Comparison of ENCODE assay signal across 1 fruit fly cellular context in the genomic region with DNA sequence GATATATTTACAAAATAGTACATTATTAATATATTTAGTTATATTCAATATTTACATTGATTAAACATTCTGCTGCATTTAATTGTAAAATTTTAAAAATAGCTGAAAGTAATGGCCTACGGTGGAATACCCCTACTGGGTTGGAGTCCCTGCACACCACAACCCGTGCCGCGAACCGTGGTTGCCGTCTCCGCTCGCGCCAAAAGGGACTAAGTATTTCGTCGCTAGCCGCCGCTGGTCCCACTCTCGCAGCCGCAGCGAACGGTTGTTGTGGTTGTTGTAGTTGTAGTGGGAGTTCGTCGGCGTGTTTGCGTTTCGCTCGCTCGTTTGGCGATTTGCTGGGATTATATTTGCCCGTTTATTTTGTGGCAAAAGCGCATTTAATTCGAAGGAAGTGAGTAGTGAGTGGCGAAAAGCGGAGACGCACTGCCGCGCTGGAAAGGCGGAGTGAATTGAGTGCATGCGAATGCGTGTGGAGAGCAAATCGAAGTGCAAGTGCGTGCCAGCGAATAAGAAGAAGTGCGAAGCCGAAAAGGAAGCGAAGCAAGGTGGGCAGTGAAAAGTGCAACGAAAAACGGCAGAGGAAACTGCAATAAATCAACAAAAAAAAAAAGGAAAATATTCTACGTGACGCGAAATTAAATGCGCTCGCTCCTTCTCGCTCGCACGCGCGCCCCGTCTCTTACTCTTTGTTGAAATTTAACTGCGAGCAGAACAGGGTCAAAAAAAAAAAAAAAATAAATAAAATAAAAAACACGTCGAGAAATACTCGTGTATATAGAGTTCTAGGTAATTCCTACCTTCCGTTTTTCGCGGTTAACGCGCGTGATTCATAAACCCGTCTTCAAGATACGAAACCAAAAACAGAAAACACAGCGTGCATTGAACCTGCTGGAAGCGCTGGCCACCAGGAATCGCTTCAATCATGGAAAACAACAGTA.
TF ChIP-seq lines count a peak whose summit lies in the region.

Gene cindr (plus strand): TSS at position 272 of the 941 bp plus-strand sequence.

TF ChIP-seq in whole organism, embryonic, 481 proteins besides CTCF, POLR2A, EP300 and RAD21 (continued from another document and continues in another):
- no peak for TF ChIP-seq ham (GFP tag; IDR thresholded peaks at IDR 0.05; lab: Robert Waterston, UW)
- TF ChIP-seq CG1024 (GFP tag; IDR thresholded peaks at IDR 0.05; lab: Robert Waterston, UW): no peak
- no peak for TF ChIP-seq BtbVII (GFP tag; optimal IDR thresholded peaks at IDR 0.05; lab: Kevin White, UChicago)
- TF ChIP-seq ro (GFP tag; IDR thresholded peaks at IDR 0.05; lab: Robert Waterston, UW): no peak
- TF ChIP-seq Jarid2 (GFP tag; optimal IDR thresholded peaks at IDR 0.05; lab: Kevin White, UChicago): peak; percentile 92
- peak; percentile 56; the same call in 1 of the 2 replicates for TF ChIP-seq bbx (GFP tag; IDR thresholded peaks at IDR 0.05; lab: Robert Waterston, UW; ENCODE audit: partially characterized antibody)
- peak; percentile 59 for TF ChIP-seq vfl (GFP tag; optimal IDR thresholded peaks at IDR 0.05; lab: Kevin White, UChicago)
- TF ChIP-seq mld (GFP tag; IDR thresholded peaks at IDR 0.05; lab: Robert Waterston, UW; ENCODE audit: partially characterized antibody): no peak
- peak; percentile 67 for TF ChIP-seq CG2116 (GFP tag; optimal IDR thresholded peaks at IDR 0.05; lab: Kevin White, UChicago)
- TF ChIP-seq CG15696 (tag; optimal IDR thresholded peaks at IDR 0.05; lab: Kevin White, UChicago): peak; percentile 51
- TF ChIP-seq CG2678 (tag; optimal IDR thresholded peaks at IDR 0.05; lab: Kevin White, UChicago): peak; percentile 48
- 0 out of 2 replicates have a peak, but pooled peaks have one; percentile 6 for TF ChIP-seq CG16779 (GFP tag; IDR thresholded peaks at IDR 0.05; lab: Robert Waterston, UW)
- TF ChIP-seq emc (GFP tag; optimal IDR thresholded peaks at IDR 0.05; lab: Kevin White, UChicago): peak; percentile 24
- peak; percentile 63 for TF ChIP-seq Dp (GFP tag; optimal IDR thresholded peaks at IDR 0.05; lab: Kevin White, UChicago)
- peak; percentile 36 for TF ChIP-seq CG4424 (GFP tag; optimal IDR thresholded peaks at IDR 0.05; lab: Kevin White, UChicago)
- TF ChIP-seq Lim3 (GFP tag; IDR thresholded peaks at IDR 0.05; lab: Robert Waterston, UW): no peak
- peak; percentile 45 for TF ChIP-seq Nf-YC (tag; optimal IDR thresholded peaks at IDR 0.05; lab: Kevin White, UChicago)
- no peak for TF ChIP-seq Dfd (GFP tag; optimal IDR thresholded peaks at IDR 0.05; lab: Kevin White, UChicago)
- peak; percentile 39 for TF ChIP-seq nau (GFP tag; optimal IDR thresholded peaks at IDR 0.05; lab: Kevin White, UChicago)
- TF ChIP-seq grau (tag; optimal IDR thresholded peaks at IDR 0.05; lab: Kevin White, UChicago): peak; percentile 58
- peak; percentile 94 for TF ChIP-seq Ets65A (GFP tag; lab: Kevin White, UChicago)
- no peak for TF ChIP-seq trh (GFP tag; optimal IDR thresholded peaks at IDR 0.05; lab: Kevin White, UChicago)
- no peak for TF ChIP-seq Vsx1 (GFP tag; optimal IDR thresholded peaks at IDR 0.05; lab: Kevin White, UChicago)
- peak; percentile 53 for TF ChIP-seq p53 (GFP tag; optimal IDR thresholded peaks at IDR 0.05; lab: Kevin White, UChicago)
- TF ChIP-seq CG4820 (GFP tag; optimal IDR thresholded peaks at IDR 0.05; lab: Kevin White, UChicago): no peak
- TF ChIP-seq tll (GFP tag; optimal IDR thresholded peaks at IDR 0.05; lab: Kevin White, UChicago): no peak
- TF ChIP-seq CG1529 (GFP tag; optimal IDR thresholded peaks at IDR 0.05; lab: Kevin White, UChicago): no peak
- TF ChIP-seq sr (GFP tag; IDR thresholded peaks at IDR 0.05; lab: Robert Waterston, UW): 0 out of 3 replicates have a peak, but pooled peaks have one; percentile 38
- TF ChIP-seq MTF-1 (GFP tag; optimal IDR thresholded peaks at IDR 0.05; lab: Kevin White, UChicago; ENCODE audit: borderline replicate concordance): no peak
- TF ChIP-seq disco-r (GFP tag; optimal IDR thresholded peaks at IDR 0.05; lab: Kevin White, UChicago): no peak
- peak; percentile 44 for TF ChIP-seq CG7839 (tag; optimal IDR thresholded peaks at IDR 0.05; lab: Kevin White, UChicago)
- no peak for TF ChIP-seq CG8478 (optimal IDR thresholded peaks at IDR 0.05; lab: Kevin White, UChicago)
- peak in 1 of 3 experiments; percentile 9 for TF ChIP-seq Stat92E (GFP tag; optimal IDR thresholded peaks at IDR 0.05; lab: Kevin White, UChicago)
- no peak for TF ChIP-seq CG15011 (GFP tag; optimal IDR thresholded peaks at IDR 0.05; lab: Kevin White, UChicago)
- TF ChIP-seq HLH3B (GFP tag; IDR thresholded peaks at IDR 0.05; lab: Robert Waterston, UW): peak; percentile 13; the same call in 1 of the 2 replicates
- no peak for TF ChIP-seq Elba2 (GFP tag; optimal IDR thresholded peaks at IDR 0.05; lab: Kevin White, UChicago)
- TF ChIP-seq NC2α (GFP tag; optimal IDR thresholded peaks at IDR 0.05; lab: Kevin White, UChicago): no peak
- no peak for TF ChIP-seq Hr78 (GFP tag; optimal IDR thresholded peaks at IDR 0.05; lab: Kevin White, UChicago)
- peak; percentile 18 for TF ChIP-seq Hsf (GFP tag; optimal IDR thresholded peaks at IDR 0.05; lab: Kevin White, UChicago)
- peak; percentile 28 for TF ChIP-seq Dip3 (GFP tag; optimal IDR thresholded peaks at IDR 0.05; lab: Kevin White, UChicago)
- TF ChIP-seq Hr3 (GFP tag; optimal IDR thresholded peaks at IDR 0.05; lab: Kevin White, UChicago): peak; percentile 50
- peak in 1 of 2 experiments; percentile 65 for TF ChIP-seq insv (GFP tag; optimal IDR thresholded peaks at IDR 0.05; lab: Kevin White, UChicago)
- TF ChIP-seq Lpt (GFP tag; optimal IDR thresholded peaks at IDR 0.05; lab: Kevin White, UChicago): no peak
- TF ChIP-seq MESR4 (GFP tag; optimal IDR thresholded peaks at IDR 0.05; lab: Kevin White, UChicago): peak; percentile 69
- peak; percentile 79 for TF ChIP-seq her (GFP tag; optimal IDR thresholded peaks at IDR 0.05; lab: Kevin White, UChicago)
- peak; percentile 99 for TF ChIP-seq CG9797 (GFP tag; optimal IDR thresholded peaks at IDR 0.05; lab: Kevin White, UChicago)
- peak; percentile 54 for TF ChIP-seq CG15601 (tag; optimal IDR thresholded peaks at IDR 0.05; lab: Kevin White, UChicago)
- no peak for TF ChIP-seq dimm (GFP tag; IDR thresholded peaks at IDR 0.05; lab: Robert Waterston, UW)
- no peak for TF ChIP-seq Atf3 (GFP tag; optimal IDR thresholded peaks at IDR 0.05; lab: Kevin White, UChicago)
- TF ChIP-seq tna (GFP tag; IDR thresholded peaks at IDR 0.05; lab: Robert Waterston, UW; ENCODE audit: partially characterized antibody): peak; percentile 63
- peak; percentile 70 for TF ChIP-seq CG12391 (tag; optimal IDR thresholded peaks at IDR 0.05; lab: Kevin White, UChicago)
- TF ChIP-seq tin (GFP tag; optimal IDR thresholded peaks at IDR 0.05; lab: Kevin White, UChicago): peak; percentile 33
- peak; percentile 41 for TF ChIP-seq maf-S (GFP tag; optimal IDR thresholded peaks at IDR 0.05; lab: Kevin White, UChicago)
- TF ChIP-seq CG10431 (GFP tag; optimal IDR thresholded peaks at IDR 0.05; lab: Kevin White, UChicago): no peak
- peak; percentile 27; the same call in 1 of the 2 replicates for TF ChIP-seq onecut (GFP tag; IDR thresholded peaks at IDR 0.05; lab: Robert Waterston, UW)
- TF ChIP-seq CG12071 (GFP tag; optimal IDR thresholded peaks at IDR 0.05; lab: Kevin White, UChicago): peak; percentile 11
- peak; percentile 51 for TF ChIP-seq CG7987 (GFP tag; optimal IDR thresholded peaks at IDR 0.05; lab: Kevin White, UChicago)
- no peak for TF ChIP-seq peb (GFP tag; IDR thresholded peaks at IDR 0.05; lab: Robert Waterston, UW)
- no peak for TF ChIP-seq zfh1 (GFP tag; IDR thresholded peaks at IDR 0.05; lab: Robert Waterston, UW)
- peak; percentile 70 for TF ChIP-seq CG14710 (tag; optimal IDR thresholded peaks at IDR 0.05; lab: Kevin White, UChicago)
- no peak for TF ChIP-seq crc (GFP tag; optimal IDR thresholded peaks at IDR 0.05; lab: Kevin White, UChicago)
- TF ChIP-seq gsb (GFP tag; IDR thresholded peaks at IDR 0.05; lab: Robert Waterston, UW): no peak
- 0 out of 2 replicates have a peak, but pooled peaks have one; percentile 27 for TF ChIP-seq CG11085 (GFP tag; IDR thresholded peaks at IDR 0.05; lab: Robert Waterston, UW)
- TF ChIP-seq nerfin-1 (tag; optimal IDR thresholded peaks at IDR 0.05; lab: Kevin White, UChicago): peak; percentile 37
- TF ChIP-seq Med (GFP tag; lab: Kevin White, UChicago): peak; percentile 95
- peak; percentile 19 for TF ChIP-seq Blimp-1 (GFP tag; optimal IDR thresholded peaks at IDR 0.05; lab: Kevin White, UChicago)
- no peak for TF ChIP-seq HmgD (GFP tag; optimal IDR thresholded peaks at IDR 0.05; lab: Kevin White, UChicago)
- TF ChIP-seq CG15073 (GFP tag; optimal IDR thresholded peaks at IDR 0.05; lab: Kevin White, UChicago): no peak
- TF ChIP-seq ranshi (GFP tag; IDR thresholded peaks at IDR 0.05; lab: Robert Waterston, UW): no peak
- 0 out of 3 replicates have a peak, but pooled peaks have one; percentile 34 for TF ChIP-seq Doc3 (GFP tag; IDR thresholded peaks at IDR 0.05; lab: Robert Waterston, UW; ENCODE audit: partially characterized antibody)
- no peak for TF ChIP-seq HHEX (GFP tag; optimal IDR thresholded peaks at IDR 0.05; lab: Kevin White, UChicago)
- peak; percentile 65 for TF ChIP-seq psq (GFP tag; optimal IDR thresholded peaks at IDR 0.05; lab: Kevin White, UChicago)
- TF ChIP-seq CG34224 (GFP tag; IDR thresholded peaks at IDR 0.05; lab: Robert Waterston, UW; ENCODE audit: partially characterized antibody): peak; percentile 52; the same call in 1 of the 3 replicates
- TF ChIP-seq cg (GFP tag; optimal IDR thresholded peaks at IDR 0.05; lab: Kevin White, UChicago): peak; percentile 22
- peak; percentile 73 for TF ChIP-seq CG2120 (GFP tag; optimal IDR thresholded peaks at IDR 0.05; lab: Kevin White, UChicago)
- TF ChIP-seq pb (GFP tag; optimal IDR thresholded peaks at IDR 0.05; lab: Kevin White, UChicago): peak; percentile 31
- TF ChIP-seq CG7928 (GFP tag; optimal IDR thresholded peaks at IDR 0.05; lab: Kevin White, UChicago): peak; percentile 47
- TF ChIP-seq seq (GFP tag; IDR thresholded peaks at IDR 0.05; lab: Robert Waterston, UW): no peak; the same call in 1 of the 2 replicates
- no peak for TF ChIP-seq CG1602 (GFP tag; optimal IDR thresholded peaks at IDR 0.05; lab: Kevin White, UChicago)
- peak; percentile 44 for TF ChIP-seq Scr (GFP tag; IDR thresholded peaks at IDR 0.05; lab: Robert Waterston, UW; ENCODE audit: partially characterized antibody)
- no peak for TF ChIP-seq CG6689 (GFP tag; IDR thresholded peaks at IDR 0.05; lab: Robert Waterston, UW)
- TF ChIP-seq CHES-1-like (GFP tag; optimal IDR thresholded peaks at IDR 0.05; lab: Kevin White, UChicago): peak; percentile 65
- no peak for TF ChIP-seq CG14965 (GFP tag; optimal IDR thresholded peaks at IDR 0.05; lab: Kevin White, UChicago; ENCODE audit: borderline replicate concordance)
- TF ChIP-seq CG13123 (GFP tag; optimal IDR thresholded peaks at IDR 0.05; lab: Kevin White, UChicago): no peak
- TF ChIP-seq CG7372 (GFP tag; IDR thresholded peaks at IDR 0.05; lab: Robert Waterston, UW): peak; percentile 39
- peak; percentile 25 for TF ChIP-seq CG30020 (tag; optimal IDR thresholded peaks at IDR 0.05; lab: Kevin White, UChicago)
- TF ChIP-seq CG6272 (GFP tag; IDR thresholded peaks at IDR 0.05; lab: Robert Waterston, UW): peak; percentile 42; the same call in 1 of the 2 replicates
- no peak for TF ChIP-seq Doc2 (GFP tag; IDR thresholded peaks at IDR 0.05; lab: Robert Waterston, UW)
- TF ChIP-seq D (optimal IDR thresholded peaks at IDR 0.05; lab: Kevin White, UChicago): no peak
- no peak for TF ChIP-seq D (GFP tag; optimal IDR thresholded peaks at IDR 0.05; lab: Kevin White, UChicago)
- TF ChIP-seq cas (GFP tag; IDR thresholded peaks at IDR 0.05; lab: Robert Waterston, UW): peak; percentile 57; the same call in 1 of the 2 replicates
- TF ChIP-seq CG9609 (GFP tag; optimal IDR thresholded peaks at IDR 0.05; lab: Kevin White, UChicago): peak; percentile 28
- peak; percentile 40; the same call in 1 of the 2 replicates for TF ChIP-seq Ptx1 (GFP tag; IDR thresholded peaks at IDR 0.05; lab: Robert Waterston, UW)
- TF ChIP-seq sima (GFP tag; optimal IDR thresholded peaks at IDR 0.05; lab: Kevin White, UChicago): no peak
- TF ChIP-seq sd (tag; optimal IDR thresholded peaks at IDR 0.05; lab: Kevin White, UChicago): peak; percentile 32
- TF ChIP-seq CG17385 (GFP tag; optimal IDR thresholded peaks at IDR 0.05; lab: Kevin White, UChicago): peak; percentile 69
- no peak for TF ChIP-seq CG3407 (GFP tag; optimal IDR thresholded peaks at IDR 0.05; lab: Kevin White, UChicago)
- TF ChIP-seq CG8944 (GFP tag; optimal IDR thresholded peaks at IDR 0.05; lab: Kevin White, UChicago): no peak
- no peak for TF ChIP-seq CG7357 (GFP tag; IDR thresholded peaks at IDR 0.05; lab: Robert Waterston, UW)
- TF ChIP-seq CG7556 (GFP tag; optimal IDR thresholded peaks at IDR 0.05; lab: Kevin White, UChicago): peak; percentile 5
- TF ChIP-seq Trl (optimal IDR thresholded peaks at IDR 0.05; lab: Kevin White, UChicago): no peak
- peak; percentile 12 for TF ChIP-seq Trl (GFP tag; optimal IDR thresholded peaks at IDR 0.05; lab: Kevin White, UChicago)
- TF ChIP-seq CG17359 (tag; optimal IDR thresholded peaks at IDR 0.05; lab: Kevin White, UChicago): peak; percentile 24
- TF ChIP-seq sisA (GFP tag; IDR thresholded peaks at IDR 0.05; lab: Robert Waterston, UW): peak; percentile 21; the same call in 1 of the 2 replicates
- peak; percentile 56 for TF ChIP-seq bcd (GFP tag; optimal IDR thresholded peaks at IDR 0.05; lab: Kevin White, UChicago)
- TF ChIP-seq Hand (GFP tag; optimal IDR thresholded peaks at IDR 0.05; lab: Kevin White, UChicago): peak; percentile 16
- peak; percentile 90 for TF ChIP-seq row (GFP tag; IDR thresholded peaks at IDR 0.05; lab: Robert Waterston, UW)
- TF ChIP-seq Mad (GFP tag; optimal IDR thresholded peaks at IDR 0.05; lab: Kevin White, UChicago): peak; percentile 66
- peak; percentile 33 for TF ChIP-seq B-H2 (GFP tag; optimal IDR thresholded peaks at IDR 0.05; lab: Kevin White, UChicago)
- TF ChIP-seq bigmax (GFP tag; optimal IDR thresholded peaks at IDR 0.05; lab: Kevin White, UChicago): peak; percentile 7
- TF ChIP-seq slp2 (GFP tag; optimal IDR thresholded peaks at IDR 0.05; lab: Kevin White, UChicago): peak; percentile 11
- no peak for TF ChIP-seq jing (GFP tag; optimal IDR thresholded peaks at IDR 0.05; lab: Kevin White, UChicago)
- TF ChIP-seq ara (GFP tag; IDR thresholded peaks at IDR 0.05; lab: Robert Waterston, UW): 0 out of 2 replicates have a peak, but pooled peaks have one; percentile 6
- peak; percentile 92 for TF ChIP-seq chm (GFP tag; IDR thresholded peaks at IDR 0.05; lab: Robert Waterston, UW)
- no peak for TF ChIP-seq Sox100B (GFP tag; optimal IDR thresholded peaks at IDR 0.05; lab: Kevin White, UChicago)
- peak; percentile 54 for TF ChIP-seq CG17829 (tag; optimal IDR thresholded peaks at IDR 0.05; lab: Kevin White, UChicago)
- TF ChIP-seq ash1 (GFP tag; optimal IDR thresholded peaks at IDR 0.05; lab: Kevin White, UChicago): peak; percentile 69
- TF ChIP-seq al (GFP tag; IDR thresholded peaks at IDR 0.05; lab: Robert Waterston, UW): peak; percentile 59
